Worm (Caenorhabditis elegans): Measurements from ENCODE around the gene irld-60.

DNA sequence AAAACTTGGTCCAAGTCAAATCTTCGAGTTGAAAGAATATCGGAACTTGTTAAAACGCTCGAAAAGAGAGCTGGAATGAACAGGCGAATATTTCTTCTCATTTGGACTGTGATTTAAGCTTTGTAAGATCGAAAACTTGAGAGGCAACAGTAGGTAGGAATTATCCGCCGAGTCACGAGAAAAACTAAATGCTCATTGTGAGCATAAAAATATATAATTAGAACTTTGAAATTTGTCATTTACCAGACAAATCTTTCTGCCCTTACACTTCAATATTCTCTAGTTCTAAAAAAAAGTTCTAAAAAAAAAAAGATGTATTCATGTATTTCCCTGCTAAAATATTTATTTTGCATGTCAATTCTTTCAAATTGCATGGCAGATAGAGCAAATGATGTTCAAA is 13.5 kb upstream of the irld-60 start, which contains the start of the genes irld-19 and irld-61:
- TF ChIP-seq elt-1 (tag; optimal IDR thresholded peaks at IDR 0.05) (no peak), unc-62 (GFP tag; optimal IDR thresholded peaks at IDR 0.05) (no peak), nhr-25 (tag; optimal IDR thresholded peaks at IDR 0.05) (no peak), pqm-1 (tag; optimal IDR thresholded peaks at IDR 0.05) (no peak)

All from whole organism, L3 larva.